Worm (Caenorhabditis elegans): ENCODE data around the gene angl-1.
A peak's percentile ranks its signal among the peaks of the same experiment; 100 is the strongest.

The angl-1 gene

DNA sequence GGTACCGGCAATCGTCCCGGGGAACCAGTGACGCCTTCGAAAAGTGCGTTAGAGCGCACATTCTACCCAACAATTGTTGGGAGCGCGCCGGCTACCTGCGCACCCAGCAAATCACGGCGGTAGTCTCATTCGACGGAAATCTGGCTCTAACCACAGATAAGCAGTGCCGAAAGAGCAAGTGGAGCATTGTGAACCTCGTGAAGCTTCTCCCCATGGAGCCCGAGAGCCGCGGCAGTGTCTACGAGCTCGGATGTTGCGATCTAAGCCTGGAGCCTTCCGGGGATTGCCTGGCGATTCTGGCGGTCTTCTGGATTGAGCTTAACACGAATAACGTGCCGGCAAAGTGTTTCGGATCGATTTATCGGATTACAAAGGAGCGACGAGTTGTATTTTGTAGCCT is 13.4 kb upstream of the angl-1 start:
- no peak for TF ChIP-seq lin-14 (GFP tag; optimal IDR thresholded peaks at IDR 0.05)
- peak in 1 of 3 experiments; percentile 1 for TF ChIP-seq dpl-1 (GFP tag; optimal IDR thresholded peaks at IDR 0.05)
- TF ChIP-seq ztf-11 (tag; optimal IDR thresholded peaks at IDR 0.05): no peak
- TF ChIP-seq efl-1 (optimal IDR thresholded peaks at IDR 0.05): no peak
- TF ChIP-seq efl-1 (GFP tag; optimal IDR thresholded peaks at IDR 0.05 in 1 of 2): peak in 1 of 2 experiments; percentile 10
- no peak for TF ChIP-seq tbx-2 (tag; optimal IDR thresholded peaks at IDR 0.05)
- TF ChIP-seq lin-15B (tag; optimal IDR thresholded peaks at IDR 0.05): no peak
- no peak for TF ChIP-seq zag-1 (tag; optimal IDR thresholded peaks at IDR 0.05)

DNA sequence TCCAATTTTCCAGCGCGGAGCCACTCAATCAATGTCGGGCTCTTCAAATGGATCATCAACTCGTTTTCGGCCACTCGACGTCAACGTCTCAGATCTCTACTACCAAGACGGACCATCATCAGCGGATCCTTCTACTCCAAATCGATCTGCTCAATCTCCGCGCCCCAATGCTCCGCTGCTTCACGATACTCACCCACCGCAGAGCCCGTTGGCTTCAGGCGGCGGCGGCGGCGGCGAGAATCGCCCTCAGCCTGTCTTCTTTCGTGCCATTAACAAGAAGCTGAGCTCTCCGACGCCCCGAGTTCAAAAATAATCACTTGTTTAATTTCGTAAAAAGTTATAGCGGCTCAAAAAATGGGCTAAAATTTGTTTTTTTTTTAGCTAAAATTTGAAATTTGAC is 6.8 kb upstream of the angl-1 start:
- no peak for TF ChIP-seq ama-1 (optimal IDR thresholded peaks at IDR 0.05)

DNA sequence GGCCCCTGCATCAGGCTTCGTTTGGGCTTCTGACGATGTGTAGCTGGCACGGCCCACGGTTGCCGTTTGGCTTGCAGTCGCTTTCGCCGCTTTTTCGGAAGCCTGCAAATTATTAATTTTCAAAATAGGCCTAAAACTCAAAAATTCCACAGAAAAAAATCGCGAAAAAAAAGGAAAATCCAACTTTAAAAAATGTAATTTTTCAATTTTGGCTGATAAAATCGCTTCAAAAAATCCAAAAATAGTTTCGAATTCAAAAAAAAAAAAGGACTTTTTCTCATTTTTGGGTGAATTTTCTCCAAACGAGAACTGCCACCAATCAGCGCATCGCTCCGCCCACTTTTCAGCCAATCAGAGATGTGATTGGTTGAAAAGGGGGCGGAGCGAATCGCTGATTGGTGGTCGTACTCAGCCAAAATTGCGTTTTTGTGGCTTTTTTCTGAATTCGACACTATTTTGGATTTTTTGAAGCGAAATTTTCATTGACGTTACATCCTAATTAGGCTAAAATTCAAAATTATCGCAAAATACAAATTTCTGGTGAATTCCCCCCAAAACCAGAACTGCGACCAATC is 5.6 kb upstream of the angl-1 start:
- TF ChIP-seq fos-1 (tag; optimal IDR thresholded peaks at IDR 0.05): no peak

DNA sequence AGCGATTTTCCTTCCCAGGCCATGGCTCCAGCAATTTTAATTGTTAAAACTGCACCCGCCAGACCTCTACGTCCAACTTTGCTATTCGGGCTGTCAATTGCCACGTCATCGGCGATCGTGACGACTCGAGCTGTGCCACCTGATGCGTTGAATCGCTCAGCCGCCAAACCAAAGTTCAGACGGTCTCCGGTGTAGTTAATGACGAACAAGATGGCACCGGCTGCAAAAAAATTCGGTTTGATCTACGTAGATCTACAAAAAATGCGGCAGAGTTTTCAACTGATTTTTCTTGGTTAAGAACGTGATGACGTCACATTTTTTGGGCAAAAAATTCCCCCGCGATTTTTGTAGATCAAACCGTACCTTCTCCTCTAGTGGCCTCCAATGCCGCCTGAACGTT is 1.9 kb upstream of the angl-1 start:
- TF ChIP-seq blmp-1 (tag; optimal IDR thresholded peaks at IDR 0.05): no peak
- TF ChIP-seq efl-1 (optimal IDR thresholded peaks at IDR 0.05): no peak
- peak in 1 of 2 experiments; percentile 49 for TF ChIP-seq efl-1 (GFP tag; optimal IDR thresholded peaks at IDR 0.05 in 1 of 2)
- TF ChIP-seq nhr-77 (tag; optimal IDR thresholded peaks at IDR 0.05): no peak

DNA sequence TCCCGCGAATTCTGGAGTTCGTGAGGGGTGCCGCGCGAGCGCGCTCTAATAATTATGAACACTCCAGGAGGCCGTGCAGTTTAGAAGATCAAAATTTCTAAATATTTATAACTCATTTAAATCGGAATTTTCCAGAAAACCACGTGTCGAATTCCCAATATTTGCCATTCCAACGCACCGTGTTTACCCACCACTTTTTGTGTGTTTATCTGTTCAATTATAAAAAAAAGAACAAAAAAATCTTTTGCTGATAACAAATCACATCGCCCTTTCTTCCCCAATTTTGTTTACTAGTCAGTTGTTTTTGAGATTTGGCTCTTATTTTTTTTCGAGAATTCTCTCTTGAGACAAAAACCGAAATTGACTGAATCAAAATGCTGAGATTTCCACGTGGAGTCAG is 3.3 kb downstream of the angl-1 start:
- TF ChIP-seq efl-1 (optimal IDR thresholded peaks at IDR 0.05) (no peak), efl-1 (GFP tag; optimal IDR thresholded peaks at IDR 0.05 in 1 of 2) (peak in 1 of 2 experiments; percentile 48), unc-98 (GFP tag; IDR thresholded peaks at IDR 0.05) (no peak)

DNA sequence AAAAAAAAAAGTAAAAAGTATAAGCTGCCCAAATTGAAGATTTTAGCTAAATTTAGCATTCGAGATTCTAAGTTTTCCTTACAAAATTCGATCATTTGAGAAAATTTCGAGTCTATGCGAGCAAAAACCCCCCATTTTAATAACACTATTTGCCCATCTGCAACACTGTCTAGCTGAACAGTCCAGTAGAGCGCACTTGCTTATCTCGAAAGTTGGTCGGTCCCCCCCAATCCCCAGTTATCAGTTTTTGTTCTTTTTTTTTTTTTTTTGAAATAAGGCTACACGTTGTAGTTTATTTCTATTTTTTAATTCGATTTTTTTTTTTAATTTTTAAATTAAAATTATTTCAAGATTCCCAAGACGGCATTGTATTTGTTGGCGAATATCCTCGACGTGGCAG is 4.8 kb downstream of the angl-1 start:
- TF ChIP-seq lin-35 (GFP tag; optimal IDR thresholded peaks at IDR 0.05): peak in 1 of 2 experiments; percentile 51
- TF ChIP-seq F16B12.6 (tag; optimal IDR thresholded peaks at IDR 0.05): no peak
- no peak for TF ChIP-seq unc-98 (GFP tag; IDR thresholded peaks at IDR 0.05)
- no peak for TF ChIP-seq nhr-77 (tag; optimal IDR thresholded peaks at IDR 0.05)
- TF ChIP-seq efl-3 (GFP tag; optimal IDR thresholded peaks at IDR 0.05): no peak
- no peak for TF ChIP-seq lin-14 (GFP tag; optimal IDR thresholded peaks at IDR 0.05)
- no peak for TF ChIP-seq unc-30 (tag; optimal IDR thresholded peaks at IDR 0.05)
- peak; percentile 34 to 37 for TF ChIP-seq efl-1 (optimal IDR thresholded peaks at IDR 0.05)
- TF ChIP-seq efl-1 (GFP tag; optimal IDR thresholded peaks at IDR 0.05 in 1 of 2): peak; percentile 33 to 93
- no peak for TF ChIP-seq elt-3 (tag; optimal IDR thresholded peaks at IDR 0.05)
- no peak for TF ChIP-seq nhr-47 (tag; optimal IDR thresholded peaks at IDR 0.05)
- peak; percentile 1 for TF ChIP-seq xbp-1 (tag; optimal IDR thresholded peaks at IDR 0.05)
- no peak for TF ChIP-seq fkh-10 (GFP tag; optimal IDR thresholded peaks at IDR 0.05)
- no peak for TF ChIP-seq blmp-1 (tag; optimal IDR thresholded peaks at IDR 0.05)
- TF ChIP-seq lin-13 (GFP tag; optimal IDR thresholded peaks at IDR 0.05): no peak
- no peak for TF ChIP-seq snpc-4 (tag; optimal IDR thresholded peaks at IDR 0.05)
- no peak for TF ChIP-seq egl-27 (tag; optimal IDR thresholded peaks at IDR 0.05)
- TF ChIP-seq mef-2 (tag; optimal IDR thresholded peaks at IDR 0.05): no peak
- no peak for TF ChIP-seq C16A3.4 (tag; optimal IDR thresholded peaks at IDR 0.05)
- TF ChIP-seq vab-15 (tag; optimal IDR thresholded peaks at IDR 0.05): no peak
- no peak for TF ChIP-seq ceh-8 (GFP tag; optimal IDR thresholded peaks at IDR 0.05)
- no peak for TF ChIP-seq nhr-84 (tag; optimal IDR thresholded peaks at IDR 0.05)
- TF ChIP-seq ceh-90 (tag; optimal IDR thresholded peaks at IDR 0.05): no peak
- TF ChIP-seq dsc-1 (tag; optimal IDR thresholded peaks at IDR 0.05): no peak
- TF ChIP-seq mep-1 (tag; optimal IDR thresholded peaks at IDR 0.05): no peak
- TF ChIP-seq nhr-85 (tag): no peak
- no peak for TF ChIP-seq aly-2 (tag; optimal IDR thresholded peaks at IDR 0.05)
- no peak for TF ChIP-seq tlp-1 (tag; optimal IDR thresholded peaks at IDR 0.05)
- peak; percentile 41 for TF ChIP-seq elt-2 (tag; optimal IDR thresholded peaks at IDR 0.05)
- TF ChIP-seq sptf-1 (tag; optimal IDR thresholded peaks at IDR 0.05): no peak
- no peak for TF ChIP-seq hlh-17 (GFP tag; optimal IDR thresholded peaks at IDR 0.05; ENCODE audit: borderline replicate concordance)
- TF ChIP-seq alr-1 (tag; optimal IDR thresholded peaks at IDR 0.05; ENCODE audit: borderline replicate concordance): no peak
- TF ChIP-seq ztf-11 (tag; optimal IDR thresholded peaks at IDR 0.05): no peak
- TF ChIP-seq nhr-76 (tag; optimal IDR thresholded peaks at IDR 0.05): no peak
- TF ChIP-seq tbx-2 (tag; optimal IDR thresholded peaks at IDR 0.05): no peak
- no peak for TF ChIP-seq ets-5 (GFP tag; IDR thresholded peaks at IDR 0.05)
- TF ChIP-seq pag-3 (tag; optimal IDR thresholded peaks at IDR 0.05; ENCODE audit: borderline replicate concordance, insufficient read depth): no peak
